Worm (Caenorhabditis elegans): ENCODE measurements around the gene math-45.

DNA sequence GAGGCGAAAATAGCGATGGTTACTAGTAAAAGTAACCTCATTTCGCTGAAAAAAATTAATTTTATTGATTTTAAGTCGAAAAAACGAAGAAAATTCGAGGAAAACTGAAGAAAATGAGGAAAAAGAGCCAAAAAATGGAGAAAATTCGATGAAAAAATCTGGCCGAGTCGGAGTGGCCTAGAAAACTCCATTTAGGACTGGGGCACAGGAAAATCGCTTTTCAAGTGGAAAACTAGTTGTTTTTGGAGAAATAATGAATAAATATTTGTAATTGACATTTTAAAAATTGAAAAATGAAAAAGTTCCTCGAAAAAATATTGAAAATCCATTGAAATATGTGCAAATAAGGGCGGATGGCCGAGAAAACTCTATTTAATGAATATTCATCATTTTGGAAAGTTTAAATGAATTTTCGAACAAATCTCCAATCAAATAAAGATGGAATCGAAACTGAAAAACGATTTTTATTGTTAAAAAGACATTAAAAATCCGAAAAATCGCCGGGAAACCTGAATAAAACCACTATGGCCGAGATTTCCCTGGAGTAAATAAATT lies 16.9 kb downstream of the math-45 start, which contains the start of gene emc-1:
- TF ChIP-seq ztf-4 (tag; optimal IDR thresholded peaks at IDR 0.05) (no peak), elt-3 (tag; optimal IDR thresholded peaks at IDR 0.05) (no peak), snpc-4 (tag; optimal IDR thresholded peaks at IDR 0.05) (no peak), lin-13 (GFP tag; optimal IDR thresholded peaks at IDR 0.05) (no peak)

Data from whole organism, L2 larva.